Worm (Caenorhabditis elegans): Measurements from ENCODE around the gene eif-3.F.

Gene eif-3.F

DNA sequence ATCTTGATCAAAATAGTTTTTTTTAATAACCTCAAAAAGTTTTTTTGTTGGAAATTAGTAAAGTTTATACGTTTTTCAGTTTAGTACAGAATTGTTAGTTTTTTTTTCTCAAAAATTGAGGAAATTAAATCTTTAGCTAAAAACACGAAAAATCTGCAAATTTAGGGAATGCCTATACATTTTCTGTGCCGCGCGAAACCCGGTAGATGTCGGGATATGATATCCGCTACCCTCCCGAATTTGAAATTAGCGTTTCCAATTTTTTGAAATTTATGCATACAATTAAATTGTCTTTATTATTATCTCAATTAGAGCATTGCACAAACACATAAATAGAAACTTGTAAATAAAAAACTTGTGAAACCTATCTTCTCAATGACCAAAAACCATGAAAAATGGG is 1.6 kb downstream of the eif-3.F start:
- no peak for TF ChIP-seq med-1 (GFP tag; optimal IDR thresholded peaks at IDR 0.05; ENCODE audit: insufficient read depth)
- TF ChIP-seq T22C8.4 (GFP tag; IDR thresholded peaks at IDR 0.05): no peak
- no peak for TF ChIP-seq ztf-23 (GFP tag; IDR thresholded peaks at IDR 0.05)
- TF ChIP-seq cog-1 (tag; optimal IDR thresholded peaks at IDR 0.05): no peak

DNA sequence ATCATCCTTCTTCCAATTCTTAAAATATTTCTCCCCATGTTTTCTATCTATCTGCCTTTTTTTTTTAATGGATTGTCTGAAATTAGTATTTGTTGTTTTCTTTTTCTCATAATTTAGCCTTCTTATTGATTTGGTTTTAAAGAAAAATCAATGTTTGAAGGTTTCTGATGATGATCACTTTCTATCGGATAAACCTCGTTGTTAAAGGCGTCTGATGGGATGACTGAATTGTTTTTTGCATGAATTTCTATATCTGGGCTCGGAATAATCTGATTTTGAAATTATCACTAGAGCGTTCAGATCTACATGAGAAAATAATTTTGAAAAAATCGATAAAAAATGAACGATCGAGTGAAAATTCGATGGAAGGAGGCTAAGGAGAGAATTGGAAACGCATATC is 2.3 kb downstream of the eif-3.F start, which contains the start of gene scp-1:
Gene scp-1, plus strand, starts transcription at position 301 of the 400 bp plus-strand sequence.
- TF ChIP-seq T22C8.4 (GFP tag; IDR thresholded peaks at IDR 0.05): no peak

DNA sequence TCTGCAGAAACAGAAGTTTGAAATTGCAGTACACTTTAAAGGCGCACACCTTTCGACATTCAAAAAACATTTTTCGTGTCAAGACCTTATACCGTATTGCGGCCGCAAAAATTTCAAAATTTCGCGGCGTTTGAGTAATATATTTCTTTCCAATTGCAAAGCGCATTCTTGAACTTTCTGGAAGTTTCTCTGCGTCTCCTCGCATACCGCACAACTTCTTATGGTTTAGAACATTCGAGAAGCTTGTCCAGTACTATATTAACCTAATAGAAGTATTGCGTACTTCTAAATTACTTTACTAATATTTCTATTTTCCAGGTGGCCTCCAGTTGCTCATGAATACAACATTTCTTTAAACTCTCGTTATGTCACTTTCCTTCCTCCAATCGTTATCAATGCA is 5.2 kb downstream of the eif-3.F start:
- TF ChIP-seq cog-1 (tag; optimal IDR thresholded peaks at IDR 0.05) (no peak), klf-2 (GFP tag; conservative IDR thresholded peaks at IDR 0.05) (no peak), T22C8.4 (GFP tag; IDR thresholded peaks at IDR 0.05) (no peak), ztf-23 (GFP tag; IDR thresholded peaks at IDR 0.05) (no peak), flt-1 (GFP tag; IDR thresholded peaks at IDR 0.05) (no peak), tab-1 (GFP tag; IDR thresholded peaks at IDR 0.05) (no peak), ztf-29 (GFP tag; IDR thresholded peaks at IDR 0.05) (no peak), med-1 (GFP tag; optimal IDR thresholded peaks at IDR 0.05; ENCODE audit: insufficient read depth) (no peak), ref-1 (GFP tag; conservative IDR thresholded peaks at IDR 0.05) (no peak)

DNA sequence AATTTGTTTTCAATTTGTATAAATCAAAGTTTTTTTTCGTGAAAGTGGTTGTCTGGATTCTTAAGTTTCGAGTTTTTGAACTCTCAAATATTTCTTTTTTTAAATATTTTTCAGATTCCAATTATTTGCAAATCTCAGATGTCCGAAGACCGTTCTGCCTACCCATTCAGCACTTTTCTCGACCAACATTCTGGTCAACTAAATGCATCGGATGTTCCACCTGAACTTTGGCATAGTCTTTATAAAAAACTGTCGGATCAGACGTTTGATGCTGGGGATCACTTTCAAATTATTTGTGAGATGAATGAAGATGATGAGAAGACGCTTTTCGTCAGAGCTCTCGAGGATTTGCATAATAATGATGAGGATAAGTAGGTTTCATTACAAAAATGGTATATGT is 7.4 kb downstream of the eif-3.F start, which contains the start of gene ttll-12:
Gene ttll-12, plus strand, starts transcription at position 139 of the 400 bp plus-strand sequence.
- TF ChIP-seq flt-1 (GFP tag; IDR thresholded peaks at IDR 0.05): no peak
- no peak for TF ChIP-seq cog-1 (tag; optimal IDR thresholded peaks at IDR 0.05)
- TF ChIP-seq ztf-23 (GFP tag; IDR thresholded peaks at IDR 0.05): no peak
- TF ChIP-seq tab-1 (GFP tag; IDR thresholded peaks at IDR 0.05): no peak
- no peak for TF ChIP-seq T22C8.4 (GFP tag; IDR thresholded peaks at IDR 0.05)
- TF ChIP-seq med-1 (GFP tag; optimal IDR thresholded peaks at IDR 0.05; ENCODE audit: insufficient read depth): no peak
- TF ChIP-seq klf-2 (GFP tag; conservative IDR thresholded peaks at IDR 0.05): no peak
- TF ChIP-seq ztf-29 (GFP tag; IDR thresholded peaks at IDR 0.05): no peak
- no peak for TF ChIP-seq ref-1 (GFP tag; conservative IDR thresholded peaks at IDR 0.05)

DNA sequence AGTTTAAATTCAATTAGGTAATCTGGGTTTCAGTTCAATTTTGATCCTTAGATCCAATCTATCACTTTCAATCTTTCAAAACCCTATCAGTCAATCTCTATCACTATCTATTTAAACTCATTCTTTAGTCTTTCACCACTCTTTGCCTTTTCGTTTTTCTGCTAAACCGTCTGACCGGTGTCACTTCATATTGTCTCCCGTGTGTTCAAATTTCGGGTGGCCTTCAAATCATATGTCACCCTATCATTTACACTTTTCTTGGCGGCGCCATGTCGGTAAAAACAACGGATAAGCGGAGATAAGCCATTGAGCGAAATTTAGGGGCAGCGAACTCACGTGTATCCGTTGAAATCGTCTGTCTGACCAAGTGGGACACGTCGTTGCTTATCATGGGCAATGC is 12.5 kb downstream of the eif-3.F start:
- no peak for TF ChIP-seq cog-1 (tag; optimal IDR thresholded peaks at IDR 0.05)
- no peak for TF ChIP-seq ztf-29 (GFP tag; IDR thresholded peaks at IDR 0.05)
- TF ChIP-seq T22C8.4 (GFP tag; IDR thresholded peaks at IDR 0.05): no peak
- TF ChIP-seq ref-1 (GFP tag; conservative IDR thresholded peaks at IDR 0.05): no peak
- TF ChIP-seq tab-1 (GFP tag; IDR thresholded peaks at IDR 0.05): no peak
- no peak for TF ChIP-seq flt-1 (GFP tag; IDR thresholded peaks at IDR 0.05)
- no peak for TF ChIP-seq ztf-23 (GFP tag; IDR thresholded peaks at IDR 0.05)
- no peak for TF ChIP-seq klf-2 (GFP tag; conservative IDR thresholded peaks at IDR 0.05)
- no peak for TF ChIP-seq med-1 (GFP tag; optimal IDR thresholded peaks at IDR 0.05; ENCODE audit: insufficient read depth)

DNA sequence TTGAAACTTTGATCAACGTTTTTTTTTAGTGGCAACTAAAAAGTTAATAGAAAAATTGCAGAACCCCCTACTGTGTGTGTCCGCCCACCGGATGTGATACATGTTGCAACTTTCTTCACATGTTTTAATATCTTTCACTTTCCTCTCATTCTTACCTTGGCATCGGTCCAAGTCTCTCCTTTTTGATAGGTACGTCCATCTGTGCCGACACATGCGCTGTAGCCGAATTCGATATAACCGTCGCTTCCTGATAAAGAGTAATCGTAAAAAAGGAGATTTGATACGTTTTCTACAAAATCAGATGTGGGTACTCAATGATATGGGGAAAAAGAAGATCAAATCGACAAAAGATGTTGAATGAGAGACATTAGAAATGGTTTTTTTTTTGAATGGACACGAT is 13.7 kb downstream of the eif-3.F start:
- no peak for TF ChIP-seq ztf-23 (GFP tag; IDR thresholded peaks at IDR 0.05)

DNA sequence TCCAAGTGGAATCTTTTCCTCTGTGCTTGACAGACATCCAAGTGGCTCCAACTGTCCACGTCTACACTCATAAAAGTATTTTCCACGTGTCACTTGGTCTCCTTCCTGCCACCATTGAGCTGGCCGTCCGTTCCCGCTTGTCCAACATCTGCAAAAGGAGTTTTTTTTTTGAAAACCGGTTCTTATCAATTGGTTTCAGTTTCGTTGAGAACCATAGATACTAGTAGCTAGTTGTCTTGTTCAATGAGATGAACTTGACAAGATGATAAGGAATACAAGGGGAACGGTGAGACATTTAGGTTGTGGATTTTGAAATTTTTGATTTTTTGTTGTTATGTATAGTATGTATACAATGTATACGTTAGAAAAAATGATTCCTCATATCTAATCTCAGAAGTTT is 14.4 kb downstream of the eif-3.F start:
- TF ChIP-seq klf-2 (GFP tag; conservative IDR thresholded peaks at IDR 0.05): no peak
- TF ChIP-seq med-1 (GFP tag; optimal IDR thresholded peaks at IDR 0.05; ENCODE audit: insufficient read depth): no peak

DNA sequence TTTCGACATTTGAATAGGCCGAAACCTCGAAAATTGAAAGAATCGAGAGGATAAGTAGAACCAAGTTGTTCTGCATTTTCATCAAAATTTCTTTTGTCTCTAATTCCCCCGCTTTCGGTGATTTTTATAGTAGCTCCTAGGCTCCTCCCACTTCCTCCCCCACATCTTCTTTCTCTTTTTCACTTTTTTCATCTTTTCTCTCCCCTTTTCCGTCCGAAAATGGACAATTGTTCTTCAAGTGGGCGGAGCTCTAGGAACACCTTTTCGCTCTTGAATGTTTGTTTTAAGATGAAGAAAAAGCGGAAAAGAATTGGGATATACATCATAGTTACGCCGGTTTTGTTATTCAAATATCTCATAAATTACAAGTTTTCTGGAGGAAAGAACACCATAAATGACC is 15.0 kb downstream of the eif-3.F start, which contains the start of gene F42A8.1:
Gene F42A8.1, minus strand, starts transcription at position 101 of the 400 bp plus-strand sequence.
- TF ChIP-seq flt-1 (GFP tag; IDR thresholded peaks at IDR 0.05) (no peak), klf-2 (GFP tag; conservative IDR thresholded peaks at IDR 0.05) (no peak), T22C8.4 (GFP tag; IDR thresholded peaks at IDR 0.05) (no peak), ztf-23 (GFP tag; IDR thresholded peaks at IDR 0.05) (no peak), med-1 (GFP tag; optimal IDR thresholded peaks at IDR 0.05; ENCODE audit: insufficient read depth) (no peak), ztf-29 (GFP tag; IDR thresholded peaks at IDR 0.05) (no peak)

- no peak for TF ChIP-seq ref-1 (GFP tag; conservative IDR thresholded peaks at IDR 0.05)
- no peak for TF ChIP-seq klf-2 (GFP tag; conservative IDR thresholded peaks at IDR 0.05)
- TF ChIP-seq tab-1 (GFP tag; IDR thresholded peaks at IDR 0.05): no peak
- no peak for TF ChIP-seq T22C8.4 (GFP tag; IDR thresholded peaks at IDR 0.05)
- no peak for TF ChIP-seq flt-1 (GFP tag; IDR thresholded peaks at IDR 0.05)
These were observed 16.0 kb downstream of the eif-3.F start for ce11 chrII:9347444-9347843.

DNA sequence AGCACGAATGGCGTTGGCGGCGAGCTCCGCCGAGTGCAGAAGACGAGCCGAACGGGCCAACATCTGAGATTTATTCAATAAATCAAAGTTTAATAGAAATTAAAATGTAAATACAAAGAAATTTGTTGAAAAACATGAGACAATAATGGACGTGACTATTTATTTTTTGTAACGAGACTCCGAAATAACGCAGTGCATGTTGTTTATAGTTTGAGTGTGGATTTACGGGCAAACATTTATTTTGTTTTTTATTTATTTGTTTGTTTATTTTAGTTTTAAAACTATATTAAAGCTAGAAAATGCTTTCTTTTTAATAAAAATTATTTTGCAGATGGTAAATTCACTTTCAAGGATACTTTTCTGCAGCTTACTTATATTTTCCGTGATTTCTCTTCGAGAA is 21.2 kb downstream of the eif-3.F start, which contains the start of the genes sdhb-1 and cup-15:
Gene sdhb-1, minus strand, starts transcription at position 63 of the 400 bp plus-strand sequence.
Gene cup-15, plus strand, starts transcription at position 332 of the 400 bp plus-strand sequence.
- TF ChIP-seq cog-1 (tag; optimal IDR thresholded peaks at IDR 0.05) (no peak), ztf-29 (GFP tag; IDR thresholded peaks at IDR 0.05) (no peak), tab-1 (GFP tag; IDR thresholded peaks at IDR 0.05) (no peak), ztf-23 (GFP tag; IDR thresholded peaks at IDR 0.05) (no peak), klf-2 (GFP tag; conservative IDR thresholded peaks at IDR 0.05) (no peak), T22C8.4 (GFP tag; IDR thresholded peaks at IDR 0.05) (no peak), med-1 (GFP tag; optimal IDR thresholded peaks at IDR 0.05; ENCODE audit: insufficient read depth) (no peak)

DNA sequence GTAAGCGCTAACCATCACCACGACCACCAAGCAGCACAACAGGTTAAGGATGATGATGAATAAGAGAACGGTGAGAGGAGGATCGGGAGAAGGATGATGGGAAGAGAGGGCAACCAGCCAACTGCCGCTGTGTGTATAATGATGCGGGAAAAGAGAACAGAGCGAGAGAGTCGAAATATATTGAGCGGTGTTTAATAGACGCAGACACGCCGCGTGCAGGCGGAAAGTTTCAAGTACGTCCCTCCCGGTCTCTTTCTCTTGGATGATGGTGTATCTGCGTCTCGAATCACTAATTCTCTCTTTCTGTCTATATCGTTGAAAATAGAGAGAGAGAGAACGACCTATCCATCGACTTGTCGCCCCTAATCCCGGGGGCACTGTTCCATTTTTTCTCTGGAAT is 25.3 kb downstream of the eif-3.F start:
- TF ChIP-seq cog-1 (tag; optimal IDR thresholded peaks at IDR 0.05): peak; percentile 27
- no peak for TF ChIP-seq tab-1 (GFP tag; IDR thresholded peaks at IDR 0.05)
- TF ChIP-seq ztf-23 (GFP tag; IDR thresholded peaks at IDR 0.05): no peak
- TF ChIP-seq T22C8.4 (GFP tag; IDR thresholded peaks at IDR 0.05): no peak
- no peak for TF ChIP-seq ztf-29 (GFP tag; IDR thresholded peaks at IDR 0.05)
- no peak for TF ChIP-seq med-1 (GFP tag; optimal IDR thresholded peaks at IDR 0.05; ENCODE audit: insufficient read depth)
- TF ChIP-seq flt-1 (GFP tag; IDR thresholded peaks at IDR 0.05): no peak

Measured in whole organism, midembryonic.